Fruit fly (Drosophila melanogaster) whole organism, adult: ENCODE measurements around the gene Mo25.

ENCODE experiments used
- CG11617 ChIP-seq: fragments of 200-800 bp; sonication (Bioruptor generic); optimal IDR thresholded peaks from 2 replicates; lab custom pipeline; 2017; ENCODE audit warnings: mild to moderate bottlenecking, missing biosample characterization, missing genetic modification reagents, missing genetic modification characterization
- CG14711 ChIP-seq: fragments of 200-800 bp; sonication (Bioruptor generic); optimal IDR thresholded peaks from 2 replicates; lab custom pipeline; 2018; ENCODE audit warnings: missing biosample characterization, mild to moderate bottlenecking, missing genetic modification characterization, moderate library complexity
- CG1620 ChIP-seq: fragments of 200-800 bp; sonication (Bioruptor generic); optimal IDR thresholded peaks from 2 replicates; lab custom pipeline; 2016; ENCODE audit warnings: missing biosample characterization, missing genetic modification characterization
- CG33017 ChIP-seq: fragments of 200-800 bp; sonication (Bioruptor generic); optimal IDR thresholded peaks from 2 replicates; lab custom pipeline; 2018; ENCODE audit warnings: missing biosample characterization, mild to moderate bottlenecking, missing genetic modification characterization, moderate library complexity
- CG5204 ChIP-seq: fragments of 200-800 bp; sonication (Bioruptor generic); optimal IDR thresholded peaks from 2 replicates; lab custom pipeline; 2016; ENCODE audit warnings: missing biosample characterization, missing genetic modification characterization
- Mnt ChIP-seq: fragments of 200-800 bp; sonication (Bioruptor generic); optimal IDR thresholded peaks from 2 replicates; lab custom pipeline; 2016; ENCODE audit warnings: missing biosample characterization, mild to moderate bottlenecking, missing genetic modification characterization
- cnc ChIP-seq, 2 experiments: fragments of >200 bp; optimal IDR thresholded peaks; 2 replicates each; lab custom pipeline; 2017
- kay ChIP-seq: fragments of 200-800 bp; sonication (Bioruptor generic); peaks from one replicate; lab custom pipeline; 2016; ENCODE audit warnings: missing biosample characterization, missing genetic modification characterization, borderline replicate concordance
- toe ChIP-seq: fragments of 200-800 bp; sonication (Bioruptor generic); optimal IDR thresholded peaks from 2 replicates; lab custom pipeline; 2016; ENCODE audit warnings: missing biosample characterization, missing genetic modification characterization

DNA sequence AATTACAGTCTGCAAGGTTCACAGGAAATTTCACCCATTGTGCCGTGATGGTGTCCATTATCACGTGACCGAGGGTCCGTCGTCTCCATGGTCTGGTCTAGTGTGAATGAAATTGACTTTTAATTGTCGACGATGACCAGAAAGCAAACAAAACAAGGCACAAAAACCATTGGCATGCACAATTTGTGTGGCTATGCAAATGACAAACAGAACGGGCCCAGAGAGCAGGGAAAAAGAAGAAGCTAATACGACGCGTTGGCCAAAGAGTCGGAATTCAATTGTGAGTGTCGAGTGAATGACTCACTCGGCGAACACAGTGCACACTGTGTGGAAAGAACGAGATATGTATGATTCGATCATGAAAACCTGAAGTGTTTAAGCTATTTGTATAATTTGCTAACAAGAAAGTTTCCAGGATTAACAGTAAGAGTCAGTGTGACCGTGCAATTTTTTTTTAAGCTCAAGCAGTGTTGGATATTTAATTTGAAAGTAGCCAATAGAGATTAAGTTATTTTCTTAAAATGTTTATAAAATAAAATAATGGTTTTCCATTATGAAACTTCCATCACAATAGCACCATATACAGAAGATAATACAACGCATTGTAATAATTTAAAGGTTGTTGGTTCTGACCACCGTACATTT, 20.4 kb upstream of the Mo25 start:
- TF ChIP-seq CG33017 (tag; lab: Kevin White, UChicago) (no peak), CG14711 (no peak), kay (GFP tag; lab: Kevin White, UChicago) (peak; percentile 50), cnc (optimal IDR thresholded peaks at IDR 0.05; lab: Kevin White, UChicago) (no peak), CG11617 (GFP tag; lab: Kevin White, UChicago) (no peak), toe (GFP tag; lab: Kevin White, UChicago) (no peak), CG5204 (GFP tag; lab: Kevin White, UChicago) (no peak), CG1620 (GFP tag; lab: Kevin White, UChicago) (no peak), Mnt (GFP tag; lab: Kevin White, UChicago) (no peak)
